Worm (Caenorhabditis elegans): ENCODE data around the gene rhi-1.

ce11 chrX:4466218-4466617 is 42.1 kb upstream of the rhi-1 start, which contains the start of gene nmur-3:
- TF ChIP-seq ama-1 (optimal IDR thresholded peaks at IDR 0.05) = no peak
- no peak for TF ChIP-seq flt-1 (GFP tag; IDR thresholded peaks at IDR 0.05)
- no peak for TF ChIP-seq hmbx-1 (tag; optimal IDR thresholded peaks at IDR 0.05)
- no peak for TF ChIP-seq sea-1 (GFP tag; conservative IDR thresholded peaks at IDR 0.05)
- TF ChIP-seq ceh-13 (GFP tag; optimal IDR thresholded peaks at IDR 0.05) = no peak
- TF ChIP-seq ets-7 (tag; optimal IDR thresholded peaks at IDR 0.05) = no peak
- no peak for TF ChIP-seq B0310.2 (tag; optimal IDR thresholded peaks at IDR 0.05)
- TF ChIP-seq tra-4 (tag; optimal IDR thresholded peaks at IDR 0.05) = no peak
- no peak for TF ChIP-seq hmg-4 (GFP tag; optimal IDR thresholded peaks at IDR 0.05)
- TF ChIP-seq pes-1 (GFP tag; IDR thresholded peaks at IDR 0.05) = no peak
- no peak for TF ChIP-seq tbx-11 (GFP tag; IDR thresholded peaks at IDR 0.05)
- no peak for TF ChIP-seq aly-1 (tag; optimal IDR thresholded peaks at IDR 0.05)
- no peak for TF ChIP-seq hnd-1 (tag; optimal IDR thresholded peaks at IDR 0.05)
- TF ChIP-seq scrt-1 (GFP tag; IDR thresholded peaks at IDR 0.05) = no peak

All from whole organism, early embryonic.